Worm (Caenorhabditis elegans) whole organism, L1 larva: ENCODE measurements around the gene nca-2.

Source experiments
- blmp-1 ChIP-seq: fragments of 150-350 bp; optimal IDR thresholded peaks from 2 replicates; lab custom pipeline; 2014; ENCODE audit warnings: missing biosample characterization, missing genetic modification characterization
- ceh-88 ChIP-seq: fragments of 200-800 bp; sonication (Bioruptor generic); IDR thresholded peaks from 2 replicates; pipeline ENCODE4 v1.3.6; 2022; ENCODE audit warnings: missing genetic modification characterization, missing compliant biosample characterization
- lin-15B ChIP-seq: fragments of 150-350 bp; sonication (generic microtip); optimal IDR thresholded peaks from 3 replicates; lab custom pipeline; 2014; ENCODE audit warnings: missing biosample characterization, missing genetic modification characterization
- nhr-76 ChIP-seq: sonication (generic microtip); optimal IDR thresholded peaks from 2 replicates; lab custom pipeline; 2017; ENCODE audit warnings: missing biosample characterization, missing genetic modification characterization
- nhr-77 ChIP-seq: fragments of 150-350 bp; optimal IDR thresholded peaks from 2 replicates; lab custom pipeline; 2014; ENCODE audit warnings: missing biosample characterization, missing genetic modification characterization
- pax-3 ChIP-seq: fragments of 200-800 bp; sonication (Bioruptor generic); optimal IDR thresholded peaks from 2 replicates; lab custom pipeline; 2018; ENCODE audit warnings: mild to moderate bottlenecking, missing genetic modification characterization, moderate library complexity, missing compliant biosample characterization
- skn-1 ChIP-seq: fragments of 150-350 bp; optimal IDR thresholded peaks from 2 replicates; lab custom pipeline; 2014; ENCODE audit warnings: missing biosample characterization, missing genetic modification characterization
- unc-86 ChIP-seq: sonication (generic microtip); optimal IDR thresholded peaks from 2 replicates; lab custom pipeline; 2016; ENCODE audit warnings: missing genetic modification characterization, missing compliant biosample characterization
- zag-1 ChIP-seq: fragments of 150-350 bp; optimal IDR thresholded peaks from 2 replicates; lab custom pipeline; 2014; ENCODE audit warnings: missing biosample characterization, missing genetic modification characterization

DNA sequence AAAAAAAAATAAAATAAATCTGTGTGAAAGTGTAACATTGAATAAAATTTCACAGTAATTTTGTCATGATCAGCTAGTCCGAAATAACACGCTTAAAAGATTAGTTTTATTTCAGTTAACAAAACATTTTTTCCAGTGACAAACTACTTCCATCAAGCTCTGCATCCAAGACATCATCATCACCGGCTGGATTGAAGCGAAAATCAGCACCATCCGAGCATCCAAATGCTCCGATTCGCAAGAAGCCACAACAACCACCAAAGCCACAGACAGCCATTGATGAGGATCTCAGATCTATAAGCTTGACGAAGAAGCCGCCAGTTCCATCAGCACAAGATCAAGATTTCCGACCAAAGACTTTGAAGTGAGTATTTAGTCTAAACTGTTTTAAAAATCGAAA lies 61.8 kb downstream of the nca-2 start:
- no peak for TF ChIP-seq blmp-1 (tag; lab: Kevin White, UChicago)
- TF ChIP-seq skn-1 (tag; lab: Kevin White, UChicago): no peak
- TF ChIP-seq pax-3 (tag; lab: Kevin White, UChicago): no peak
- no peak for TF ChIP-seq zag-1 (tag; lab: Kevin White, UChicago)
- no peak for TF ChIP-seq nhr-77
- TF ChIP-seq nhr-76 (tag; lab: Kevin White, UChicago): no peak
- TF ChIP-seq unc-86 (tag; lab: Kevin White, UChicago): no peak
- no peak for TF ChIP-seq lin-15B (tag; lab: Kevin White, UChicago)
- TF ChIP-seq ceh-88 (GFP tag; lab: Robert Waterston, UW): no peak
